Worm (Caenorhabditis elegans) whole organism, L2 larva: ENCODE measurements around the gene C33B4.4.
A peak's percentile ranks its signal among the peaks of the same experiment; 100 is the strongest.

ENCODE experiments used
- F13H6.1 ChIP-seq: sonication (generic microtip); optimal IDR thresholded peaks from 2 replicates; lab custom pipeline; 2016; ENCODE audit warnings: missing genetic modification characterization, missing compliant biosample characterization
- ZK546.5 ChIP-seq: sonication (generic microtip); optimal IDR thresholded peaks from 2 replicates; lab custom pipeline; 2017; ENCODE audit warnings: missing biosample characterization, missing genetic modification characterization
- egl-27 ChIP-seq: sonication (generic microtip); optimal IDR thresholded peaks from 3 replicates; lab custom pipeline; 2017; ENCODE audit warnings: missing biosample characterization, missing genetic modification reagents, missing genetic modification characterization
- lin-13 ChIP-seq: fragments of 150-350 bp; optimal IDR thresholded peaks from 2 replicates; lab custom pipeline; 2014; ENCODE audit warnings: missing biosample characterization, missing genetic modification reagents, missing genetic modification characterization
- nhr-11 ChIP-seq: fragments of 150-350 bp; optimal IDR thresholded peaks from 2 replicates; lab custom pipeline; 2014; ENCODE audit warnings: missing biosample characterization, missing genetic modification characterization
- unc-62 ChIP-seq: fragments of 150-350 bp; optimal IDR thresholded peaks from 2 replicates; lab custom pipeline; 2014; ENCODE audit warnings: missing biosample characterization, missing genetic modification reagents, missing genetic modification characterization
- ztf-11 ChIP-seq: sonication (generic microtip); optimal IDR thresholded peaks from 2 replicates; lab custom pipeline; 2017; ENCODE audit warnings: missing biosample characterization, missing genetic modification characterization

DNA sequence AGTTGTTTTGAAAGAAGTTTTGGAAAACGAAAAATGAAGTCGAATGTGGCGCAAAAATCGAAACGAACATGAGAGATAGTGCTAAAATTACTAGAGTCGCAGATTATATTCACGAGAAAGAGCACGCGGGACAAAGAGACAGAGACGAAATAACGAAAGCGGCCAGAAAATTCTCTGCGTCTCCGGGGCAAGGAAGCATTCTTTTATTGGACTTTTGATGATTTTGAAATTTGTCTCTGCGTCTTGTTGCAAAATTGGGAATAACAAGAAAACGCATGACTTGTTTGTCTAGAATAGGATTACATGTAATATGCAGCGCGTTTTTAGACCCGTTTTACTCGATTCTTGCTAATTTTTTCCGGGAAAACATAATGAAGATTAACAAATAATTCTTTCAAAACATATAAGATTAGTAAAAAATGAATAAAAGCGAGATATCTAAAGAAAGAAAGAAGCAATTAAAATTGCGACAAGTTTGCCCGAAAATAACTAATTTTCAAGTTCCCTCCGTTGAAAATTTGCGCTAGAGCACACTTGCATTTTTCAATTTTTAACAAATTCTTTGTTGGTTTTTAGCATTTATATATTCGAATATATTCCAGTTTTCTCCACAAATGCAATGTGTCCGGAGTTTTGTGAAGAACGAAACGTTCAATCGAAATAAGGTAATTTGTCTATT, 35.2 kb downstream of the C33B4.4 start, which contains the start of the genes B0491.6 and pigm-1:
- peak; percentile 80 for TF ChIP-seq F13H6.1
- TF ChIP-seq nhr-11 (tag; lab: Kevin White, UChicago), result no peak
- TF ChIP-seq unc-62 (GFP tag; lab: Kevin White, UChicago), result no peak
- no peak for TF ChIP-seq ZK546.5 (tag; lab: Kevin White, UChicago)
- TF ChIP-seq lin-13 (GFP tag; lab: Kevin White, UChicago), result peak; percentile 39
- TF ChIP-seq egl-27 (tag; lab: Kevin White, UChicago), result no peak
- TF ChIP-seq ztf-11, result no peak
